Worm (Caenorhabditis elegans): ENCODE data around the gene rig-6.

DNA sequence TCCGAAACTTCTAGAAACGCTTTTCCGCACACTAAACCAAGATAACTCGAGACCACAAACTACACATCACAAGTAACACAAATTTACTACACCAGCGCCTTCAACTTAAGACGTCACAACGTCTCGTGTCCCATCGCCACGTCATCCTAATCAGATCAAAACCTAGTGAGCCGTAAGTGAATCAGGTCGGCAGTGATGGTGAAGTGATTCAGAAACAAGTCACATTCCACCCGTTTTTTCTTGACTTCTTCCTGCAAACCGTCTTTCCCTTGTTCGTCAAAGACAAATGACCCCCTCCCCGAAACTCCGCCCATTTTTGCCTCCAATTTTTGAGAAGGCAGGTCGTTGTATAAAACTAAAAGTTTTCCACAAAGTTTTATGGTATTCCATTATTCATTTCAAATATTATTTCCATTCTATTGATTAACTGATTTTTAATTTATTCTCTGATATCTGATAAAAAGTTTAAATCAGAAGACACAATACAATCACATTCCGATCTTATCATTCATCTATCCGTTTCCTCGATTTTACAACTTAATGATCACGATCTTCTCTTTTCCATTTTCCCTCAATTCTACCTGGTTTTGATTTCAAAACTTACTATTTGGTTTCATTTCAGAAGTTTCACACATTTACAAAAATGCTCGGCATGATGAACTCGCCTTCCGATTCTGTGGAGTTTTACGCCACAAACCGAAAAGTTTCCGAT, 49.2 kb downstream of the rig-6 start, which contains the start of gene F26G1.2:
- TF ChIP-seq nhr-237 (tag; optimal IDR thresholded peaks at IDR 0.05) (no peak), elt-3 (tag; optimal IDR thresholded peaks at IDR 0.05) (no peak), mls-2 (tag; optimal IDR thresholded peaks at IDR 0.05) (no peak), zip-8 (tag; optimal IDR thresholded peaks at IDR 0.05) (no peak), nhr-76 (tag; optimal IDR thresholded peaks at IDR 0.05) (no peak)
